Worm (Caenorhabditis elegans) whole organism, dauer: ENCODE results near the gene C13G3.1.

Experiments
- unc-62 ChIP-seq: sonication (generic microtip); optimal IDR thresholded peaks from 2 replicates; lab custom pipeline; 2017; ENCODE audit warnings: missing biosample characterization, missing genetic modification reagents, missing genetic modification characterization

The C13G3.1 gene

DNA sequence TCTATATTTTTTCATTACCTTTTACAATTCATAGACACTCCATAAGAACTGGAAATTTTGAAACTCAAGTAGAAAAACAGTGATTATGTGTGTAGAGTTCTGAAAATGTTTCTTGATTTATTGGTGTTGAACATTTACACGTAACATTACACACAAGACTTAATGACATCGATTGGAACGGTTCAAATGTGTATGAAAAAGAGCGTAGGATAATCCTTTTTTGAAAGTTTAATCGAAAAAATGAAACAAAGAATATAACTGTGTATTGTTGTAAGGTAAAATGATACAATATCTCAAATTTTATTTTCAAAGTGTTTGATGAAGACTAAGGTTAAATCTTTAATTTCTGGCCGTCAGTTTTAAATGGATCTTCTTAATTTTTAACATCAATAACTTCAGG is 31.2 kb downstream of the C13G3.1 start, which contains the start of gene fig-1:
TSS of gene fig-1 (minus strand) at position 101 of the 400 bp plus-strand sequence.
- no peak for TF ChIP-seq unc-62 (GFP tag; lab: Kevin White, UChicago)

DNA sequence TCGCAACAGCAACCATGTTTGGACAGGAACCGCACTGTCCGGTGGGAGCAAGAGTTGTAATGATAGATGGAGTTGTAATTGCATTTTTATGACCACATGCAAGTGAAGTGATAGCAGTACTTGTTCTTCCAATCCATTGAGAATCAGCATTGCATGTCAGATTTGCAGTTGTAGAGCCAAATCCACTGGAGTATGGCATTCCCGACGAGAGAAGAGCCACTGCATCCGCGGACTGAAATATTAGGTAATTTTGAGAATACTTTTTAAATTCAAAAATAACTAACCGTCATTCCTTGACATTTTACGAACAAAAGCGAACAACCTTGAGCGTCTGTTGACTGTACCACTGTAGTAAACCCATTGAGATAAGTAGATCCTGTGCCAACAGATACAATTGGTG is 37.2 kb downstream of the C13G3.1 start:
- no peak for TF ChIP-seq unc-62 (GFP tag; lab: Kevin White, UChicago)

ce11 chrV:10970930-10971329 is 41.3 kb downstream of the C13G3.1 start:
- no peak for TF ChIP-seq unc-62 (GFP tag; lab: Kevin White, UChicago)

DNA sequence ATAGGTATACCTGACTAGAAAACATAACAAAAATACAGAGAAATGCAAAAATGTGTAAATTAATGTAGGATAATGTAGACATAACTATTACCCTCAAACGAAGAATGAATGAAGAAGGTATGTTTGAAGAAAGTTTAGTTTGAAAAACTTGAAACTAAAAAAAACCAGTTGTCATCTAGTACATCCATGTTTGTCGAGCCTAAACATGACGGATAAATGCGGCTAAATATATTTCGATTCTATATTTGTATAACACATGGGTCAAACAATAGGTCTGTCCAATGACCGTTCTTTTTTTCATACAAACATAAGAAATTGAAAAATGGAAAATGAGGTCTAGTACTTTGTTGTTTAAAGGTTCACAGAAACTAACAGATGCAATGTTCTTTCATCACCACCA is 42.2 kb downstream of the C13G3.1 start, which contains the start of gene F17C11.22:
TSS of gene F17C11.22 (minus strand) at position 101 of the 400 bp plus-strand sequence.
- TF ChIP-seq unc-62 (GFP tag; lab: Kevin White, UChicago): no peak

ce11 chrV:10967594-10968273 is 44.5 kb downstream of the C13G3.1 start:
- TF ChIP-seq unc-62 (GFP tag; lab: Kevin White, UChicago): no peak

- TF ChIP-seq unc-62 (GFP tag; lab: Kevin White, UChicago): no peak
These were observed 45.4 kb downstream of the C13G3.1 start for ce11 chrV:10966874-10967273.

DNA sequence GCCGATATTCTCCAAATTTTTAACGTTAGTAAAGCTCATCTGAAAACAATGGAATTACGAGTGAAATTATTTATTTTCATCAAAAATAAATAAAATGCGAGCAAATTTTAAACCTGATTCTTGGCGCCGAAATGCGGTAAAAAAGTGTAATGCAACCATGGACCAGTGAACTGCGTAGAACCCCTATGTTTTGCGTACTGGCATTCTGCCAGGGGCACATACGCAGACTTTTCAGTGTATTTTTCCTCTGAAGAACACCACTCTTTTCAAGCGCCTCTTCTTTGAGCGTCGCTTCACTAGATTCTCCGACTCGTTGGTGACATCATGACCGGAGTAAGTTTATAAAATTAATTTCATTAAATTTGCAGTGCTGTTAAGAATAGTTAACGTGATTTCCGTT is 46.8 kb downstream of the C13G3.1 start, which contains the start of the genes ctf-4 and eef-1G:
TSS of gene ctf-4 (minus strand) at position 39 of the 400 bp plus-strand sequence.
TSS of gene eef-1G (plus strand) at position 219 of the 400 bp plus-strand sequence.
- no peak for TF ChIP-seq unc-62 (GFP tag; lab: Kevin White, UChicago)
